Fruit fly (Drosophila melanogaster): ENCODE data around the gene CG15418.
A peak's percentile ranks its signal among the peaks of the same experiment; 100 is the strongest.

CG15418 gene

dm6 chr2L:3662307-3662795, 40.8 kb upstream of the CG15418 start, which contains the start of gene Drgx:
Gene Drgx (plus strand): TSS chr2L:3662745.
- TF ChIP-seq Vsx2 (GFP tag; optimal IDR thresholded peaks at IDR 0.05; ENCODE audit: partially characterized antibody), result peak; percentile 54
- TF ChIP-seq dl (GFP tag; optimal IDR thresholded peaks at IDR 0.05; ENCODE audit: insufficient read depth in 1 of 2, partially characterized antibody in 2 of 2), result peak in 1 of 2 experiments; percentile 29
- no peak for TF ChIP-seq Jra (GFP tag; optimal IDR thresholded peaks at IDR 0.05)
- peak; percentile 42 for TF ChIP-seq Dif (GFP tag; optimal IDR thresholded peaks at IDR 0.05; ENCODE audit: partially characterized antibody)
- no peak for TF ChIP-seq Hnf4 (GFP tag; optimal IDR thresholded peaks at IDR 0.05)
- no peak for TF ChIP-seq lola (GFP tag; optimal IDR thresholded peaks at IDR 0.05)

- TF ChIP-seq fru (GFP tag; optimal IDR thresholded peaks at IDR 0.05), result peak; percentile 33
- TF ChIP-seq HLH106 (tag; optimal IDR thresholded peaks at IDR 0.05), result peak; percentile 50
- TF ChIP-seq ey (GFP tag; optimal IDR thresholded peaks at IDR 0.05), result peak; percentile 43
- TF ChIP-seq Sp1 (GFP tag; optimal IDR thresholded peaks at IDR 0.05), result no peak
- no peak for TF ChIP-seq woc (GFP tag; optimal IDR thresholded peaks at IDR 0.05)
- TF ChIP-seq rgr (GFP tag; optimal IDR thresholded peaks at IDR 0.05), result peak; percentile 34
- TF ChIP-seq Dfd (GFP tag; optimal IDR thresholded peaks at IDR 0.05), result no peak
- peak in 1 of 2 experiments; percentile 63 for TF ChIP-seq foxo (GFP tag; optimal IDR thresholded peaks at IDR 0.05)
- TF ChIP-seq brk (GFP tag; optimal IDR thresholded peaks at IDR 0.05), result peak; percentile 19
- TF ChIP-seq Hr83 (GFP tag; optimal IDR thresholded peaks at IDR 0.05; ENCODE audit: poor library complexity, severe bottlenecking), result no peak
- TF ChIP-seq CrebA (GFP tag; optimal IDR thresholded peaks at IDR 0.05; ENCODE audit: borderline replicate concordance), result peak; percentile 60
- TF ChIP-seq OdsH (GFP tag; optimal IDR thresholded peaks at IDR 0.05), result peak; percentile 7
- TF ChIP-seq Myc (optimal IDR thresholded peaks at IDR 0.05), result peak; percentile 90
- TF ChIP-seq Hnf4 (GFP tag; optimal IDR thresholded peaks at IDR 0.05), result peak; percentile 26
- no peak for TF ChIP-seq Rel (GFP tag; optimal IDR thresholded peaks at IDR 0.05)
- TF ChIP-seq Rel (tag; optimal IDR thresholded peaks at IDR 0.05), result no peak
- TF ChIP-seq dmrt93B (GFP tag; optimal IDR thresholded peaks at IDR 0.05), result peak; percentile 26
- TF ChIP-seq h (GFP tag; optimal IDR thresholded peaks at IDR 0.05), result peak; percentile 45
- no peak for TF ChIP-seq sage (GFP tag; optimal IDR thresholded peaks at IDR 0.05)
- TF ChIP-seq GATAd (GFP tag; optimal IDR thresholded peaks at IDR 0.05), result no peak
- TF ChIP-seq psq (GFP tag; optimal IDR thresholded peaks at IDR 0.05), result no peak
- TF ChIP-seq Abd-B (GFP tag; optimal IDR thresholded peaks at IDR 0.05), result no peak
- TF ChIP-seq tai (GFP tag; optimal IDR thresholded peaks at IDR 0.05), result peak; percentile 46
- TF ChIP-seq Hr78 (GFP tag; optimal IDR thresholded peaks at IDR 0.05), result no peak
Observed at dm6 chr2L:3657349-3658142, 36.0 kb upstream of the CG15418 start.

dm6 chr2L:3656667-3657066, 35.2 kb upstream of the CG15418 start, which contains the start of gene for:
Gene for (minus strand): TSS chr2L:3656953.
- TF ChIP-seq CrebA (GFP tag; optimal IDR thresholded peaks at IDR 0.05; ENCODE audit: borderline replicate concordance), result no peak
- peak; percentile 14 for TF ChIP-seq fru (GFP tag; optimal IDR thresholded peaks at IDR 0.05)
- no peak for TF ChIP-seq OdsH (GFP tag; optimal IDR thresholded peaks at IDR 0.05)
- no peak for TF ChIP-seq CG32264 (GFP tag; optimal IDR thresholded peaks at IDR 0.05)

- TF ChIP-seq dsf (GFP tag; optimal IDR thresholded peaks at IDR 0.05; ENCODE audit: borderline replicate concordance) (peak; percentile 91), CG9705 (GFP tag; optimal IDR thresholded peaks at IDR 0.05) (peak; percentile 99), Rel (GFP tag; optimal IDR thresholded peaks at IDR 0.05) (peak; percentile 93), Rel (tag; optimal IDR thresholded peaks at IDR 0.05) (peak; percentile 95), sage (GFP tag; optimal IDR thresholded peaks at IDR 0.05) (peak; percentile 96), ey (GFP tag; optimal IDR thresholded peaks at IDR 0.05) (peak; percentile 99), Hnf4 (GFP tag; optimal IDR thresholded peaks at IDR 0.05) (peak; percentile 99), Mio (GFP tag; optimal IDR thresholded peaks at IDR 0.05) (peak; percentile 90), Dif (GFP tag; optimal IDR thresholded peaks at IDR 0.05; ENCODE audit: partially characterized antibody) (no peak), CrebA (GFP tag; optimal IDR thresholded peaks at IDR 0.05; ENCODE audit: borderline replicate concordance) (peak; percentile 96), foxo (GFP tag; optimal IDR thresholded peaks at IDR 0.05) (peak; percentile 97 to 99), tai (GFP tag; optimal IDR thresholded peaks at IDR 0.05) (peak; percentile 96), Myc (optimal IDR thresholded peaks at IDR 0.05) (no peak), lola (GFP tag; optimal IDR thresholded peaks at IDR 0.05) (no peak), rgr (GFP tag; optimal IDR thresholded peaks at IDR 0.05) (peak; percentile 99), dmrt93B (GFP tag; optimal IDR thresholded peaks at IDR 0.05) (peak; percentile 97), pan (optimal IDR thresholded peaks at IDR 0.05) (no peak), fru (GFP tag; optimal IDR thresholded peaks at IDR 0.05) (peak; percentile 99), Jra (GFP tag; optimal IDR thresholded peaks at IDR 0.05) (peak; percentile 94), GATAd (GFP tag; optimal IDR thresholded peaks at IDR 0.05) (peak; percentile 72), br (GFP tag; optimal IDR thresholded peaks at IDR 0.05) (peak; percentile 99), brk (GFP tag; optimal IDR thresholded peaks at IDR 0.05) (peak; percentile 96), woc (GFP tag; optimal IDR thresholded peaks at IDR 0.05) (peak; percentile 99), OdsH (GFP tag; optimal IDR thresholded peaks at IDR 0.05) (peak; percentile 99), dl (GFP tag; optimal IDR thresholded peaks at IDR 0.05; ENCODE audit: insufficient read depth in 1 of 2, partially characterized antibody in 2 of 2) (no peak), Hr78 (GFP tag; optimal IDR thresholded peaks at IDR 0.05) (no peak), N (GFP tag; optimal IDR thresholded peaks at IDR 0.05) (no peak), Sp1 (GFP tag; optimal IDR thresholded peaks at IDR 0.05) (peak; percentile 99), Dfd (GFP tag; optimal IDR thresholded peaks at IDR 0.05) (no peak), sv (GFP tag; optimal IDR thresholded peaks at IDR 0.05) (peak; percentile 97), usp (GFP tag; optimal IDR thresholded peaks at IDR 0.05) (no peak), Vsx2 (GFP tag; optimal IDR thresholded peaks at IDR 0.05; ENCODE audit: partially characterized antibody) (no peak)
Observed at dm6 chr2L:3655698-3656105, 34.2 kb upstream of the CG15418 start.

Measured in whole organism, wandering third instar larva.